Fruit fly (Drosophila melanogaster): ENCODE measurements around the gene CG42399.

Gene CG42399

DNA sequence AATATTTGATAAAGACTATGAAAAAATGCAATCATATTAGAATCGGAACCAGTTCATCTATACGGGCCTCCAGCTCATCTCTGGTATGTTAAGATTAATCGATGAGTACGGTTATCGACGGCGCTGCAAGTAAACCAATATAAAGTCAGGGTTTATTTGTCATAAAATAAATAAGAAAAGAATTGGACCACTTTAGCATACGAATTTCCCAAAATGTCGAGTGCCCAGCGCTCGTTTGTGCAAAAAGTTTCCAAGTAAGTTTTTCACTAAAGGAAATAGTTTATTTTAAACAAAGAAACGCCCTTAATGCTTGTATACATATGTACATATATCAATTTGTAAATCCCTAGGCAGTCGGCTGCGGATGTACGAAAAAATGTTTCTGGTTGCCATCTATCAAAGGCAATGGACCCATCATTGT lies 58.5 kb downstream of the CG42399 start, which contains the start of gene Zir:
Gene Zir, plus strand, starts transcription at position 101 of the 421 bp plus-strand sequence.
- TF ChIP-seq Sox15 (GFP tag; optimal IDR thresholded peaks at IDR 0.05): no peak
- no peak for TF ChIP-seq fd85E (GFP tag; optimal IDR thresholded peaks at IDR 0.05)
- TF ChIP-seq CG4318 (GFP tag; optimal IDR thresholded peaks at IDR 0.05): no peak
- TF ChIP-seq Blimp-1 (GFP tag; optimal IDR thresholded peaks at IDR 0.05): peak; percentile 5
- no peak for TF ChIP-seq OdsH (GFP tag; optimal IDR thresholded peaks at IDR 0.05)
- TF ChIP-seq Hr4 (GFP tag; optimal IDR thresholded peaks at IDR 0.05): no peak
- TF ChIP-seq CG10669 (GFP tag; optimal IDR thresholded peaks at IDR 0.05): no peak
- no peak for TF ChIP-seq CG6163 (GFP tag; IDR thresholded peaks at IDR 0.05)
- TF ChIP-seq fkh (GFP tag; optimal IDR thresholded peaks at IDR 0.05): peak; percentile 84
- peak; percentile 34 for TF ChIP-seq esn (GFP tag; optimal IDR thresholded peaks at IDR 0.05)
- TF ChIP-seq CG6276 (GFP tag; optimal IDR thresholded peaks at IDR 0.05): no peak
- TF ChIP-seq Eip78C (GFP tag): peak; percentile 64
- TF ChIP-seq spab (GFP tag; optimal IDR thresholded peaks at IDR 0.05): no peak
- no peak for TF ChIP-seq vri (GFP tag; optimal IDR thresholded peaks at IDR 0.05)
- TF ChIP-seq svp (GFP tag): no peak
- no peak for TF ChIP-seq CG11902 (GFP tag; optimal IDR thresholded peaks at IDR 0.05)
